Worm (Caenorhabditis elegans) whole organism, young adult: Measurements from ENCODE around the gene K06A9.1.

Experiments
- B0035.1 ChIP-seq: sonication (generic microtip); optimal IDR thresholded peaks from 2 replicates; lab custom pipeline; 2016; ENCODE audit warnings: missing genetic modification characterization, mild to moderate bottlenecking, missing compliant biosample characterization, missing genotype, missing genetic modification reagents
- B0261.1 ChIP-seq: sonication (generic microtip); optimal IDR thresholded peaks from 2 replicates; lab custom pipeline; 2016; ENCODE audit warnings: mild to moderate bottlenecking, missing genetic modification characterization, moderate library complexity, missing compliant biosample characterization
- B0336.3 ChIP-seq: fragments of 200-800 bp; sonication (Bioruptor generic); IDR thresholded peaks from 2 replicates; pipeline ENCODE4 v1.3.6; 2022; ENCODE audit warnings: missing genetic modification characterization, missing compliant biosample characterization
- C06A6.2 ChIP-seq: fragments of 200-800 bp; sonication (Bioruptor generic); conservative IDR thresholded peaks from 2 replicates; pipeline ENCODE4 v1.3.6; 2022; ENCODE audit warnings: missing genetic modification characterization, missing compliant biosample characterization
- D2030.7 ChIP-seq: fragments of 200-800 bp; sonication (Bioruptor generic); IDR thresholded peaks from 2 replicates; pipeline ENCODE4 v1.3.6; 2022; ENCODE audit warnings: missing genetic modification reagents, missing genetic modification characterization, missing compliant biosample characterization
- F22D6.2 ChIP-seq: sonication (generic microtip); optimal IDR thresholded peaks from 2 replicates; lab custom pipeline; 2016; ENCODE audit warnings: mild to moderate bottlenecking, missing genetic modification characterization, missing compliant biosample characterization
- F52B5.7 ChIP-seq: sonication (generic microtip); optimal IDR thresholded peaks from 2 replicates; lab custom pipeline; 2016; ENCODE audit warnings: mild to moderate bottlenecking, missing genetic modification characterization, missing compliant biosample characterization
- F57A8.1 ChIP-seq: fragments of 200-800 bp; sonication (Bioruptor generic); optimal IDR thresholded peaks from 2 replicates; lab custom pipeline; 2018; ENCODE audit warnings: mild to moderate bottlenecking, missing genetic modification characterization, moderate library complexity, missing compliant biosample characterization
- Y56A3A.18 ChIP-seq: fragments of 200-800 bp; sonication (Bioruptor generic); IDR thresholded peaks from 2 replicates; pipeline ENCODE4 v1.3.6; 2022; ENCODE audit warnings: missing genetic modification reagents, missing genetic modification characterization, missing compliant biosample characterization
- Y67H2A.10 ChIP-seq: fragments of 200-800 bp; sonication (Bioruptor generic); conservative IDR thresholded peaks from 2 replicates; pipeline ENCODE4 v1.3.6; 2022; ENCODE audit warnings: missing genetic modification reagents, missing genetic modification characterization, missing compliant biosample characterization
- Y95B8A.8 ChIP-seq: fragments of 200-800 bp; sonication (Bioruptor generic); IDR thresholded peaks from 2 replicates; pipeline ENCODE4 v1.3.6; 2022; ENCODE audit warnings: missing genetic modification reagents, missing genetic modification characterization, missing compliant biosample characterization
- ZK185.1 ChIP-seq: sonication (generic microtip); optimal IDR thresholded peaks from 2 replicates; lab custom pipeline; 2016; ENCODE audit warnings: mild to moderate bottlenecking, missing genetic modification characterization, missing compliant biosample characterization; ENCODE audit not compliant: poor library complexity, severe bottlenecking
- ama-1 ChIP-seq, 3 experiments: fragments of 150-350 bp in 1 of 3; sonication (generic microtip) in 2 of 3; optimal IDR thresholded peaks; 2 replicates each; lab custom pipeline; 2014 to 2018; ENCODE audit warnings: missing biosample characterization in 2 of 3, missing genetic modification characterization in 2 of 3, missing genetic modification reagents in 2 of 3
- bed-2 ChIP-seq: fragments of 200-800 bp; sonication (Bioruptor generic); IDR thresholded peaks from 2 replicates; pipeline ENCODE4 v1.3.6; 2022; ENCODE audit warnings: missing genetic modification reagents, missing genetic modification characterization, missing compliant biosample characterization
- cebp-2 ChIP-seq: fragments of 200-800 bp; sonication (Bioruptor generic); IDR thresholded peaks from 2 replicates; pipeline ENCODE4 v1.3.6; 2022; ENCODE audit warnings: missing genetic modification characterization, missing compliant biosample characterization
- ceh-27 ChIP-seq: fragments of 200-800 bp; sonication (Bioruptor generic); optimal IDR thresholded peaks from 2 replicates; lab custom pipeline; 2018; ENCODE audit warnings: mild to moderate bottlenecking, missing genetic modification characterization, moderate library complexity, missing compliant biosample characterization
- ceh-40 ChIP-seq: fragments of 200-800 bp; sonication (Bioruptor generic); IDR thresholded peaks from 2 replicates; pipeline ENCODE4 v1.3.6; 2022; ENCODE audit warnings: missing genetic modification characterization, missing compliant biosample characterization
- chd-7 ChIP-seq: sonication (generic microtip); optimal IDR thresholded peaks from 2 replicates; lab custom pipeline; 2016; ENCODE audit warnings: mild to moderate bottlenecking, missing genetic modification characterization, moderate library complexity, missing compliant biosample characterization
- dox-1 ChIP-seq: fragments of 200-800 bp; sonication (Bioruptor generic); IDR thresholded peaks from 2 replicates; pipeline ENCODE4 v1.3.6; 2022; ENCODE audit warnings: missing genetic modification reagents, missing genetic modification characterization, missing compliant biosample characterization
- dpff-1 ChIP-seq: sonication (generic microtip); optimal IDR thresholded peaks from 2 replicates; lab custom pipeline; 2017; ENCODE audit warnings: mild to moderate bottlenecking, missing genetic modification characterization, missing compliant biosample characterization
- efl-1 ChIP-seq: fragments of 150-350 bp; optimal IDR thresholded peaks from 2 replicates; lab custom pipeline; 2014; ENCODE audit warnings: missing biosample characterization, missing genetic modification reagents, missing genetic modification characterization
- egrh-3 ChIP-seq: fragments of 200-800 bp; sonication (Bioruptor generic); IDR thresholded peaks from 2 replicates; pipeline ENCODE4 v1.3.6; 2022; ENCODE audit warnings: missing genetic modification reagents, missing genetic modification characterization, missing compliant biosample characterization
- gei-17 ChIP-seq: fragments of 200-800 bp; sonication (Bioruptor generic); optimal IDR thresholded peaks from 2 replicates; lab custom pipeline; 2018; ENCODE audit warnings: mild to moderate bottlenecking, missing genetic modification characterization, missing compliant biosample characterization
- hlh-12 ChIP-seq: sonication (generic microtip); optimal IDR thresholded peaks from 2 replicates; lab custom pipeline; 2016; ENCODE audit warnings: missing genetic modification characterization, missing compliant biosample characterization
- hmg-1.2 ChIP-seq: fragments of 200-800 bp; sonication (Bioruptor generic); IDR thresholded peaks from 2 replicates; pipeline ENCODE4 v1.3.6; 2022; ENCODE audit warnings: missing genetic modification reagents, missing genetic modification characterization, missing compliant biosample characterization
- let-526 ChIP-seq: fragments of 200-800 bp; sonication (Bioruptor generic); IDR thresholded peaks from 2 replicates; pipeline ENCODE4 v1.3.6; 2022; ENCODE audit warnings: missing genetic modification reagents, missing genetic modification characterization, missing compliant biosample characterization
- lin-26 ChIP-seq: fragments of 200-800 bp; sonication (Bioruptor generic); IDR thresholded peaks from 2 replicates; pipeline ENCODE4 v1.3.6; 2022; ENCODE audit warnings: missing genetic modification reagents, missing genetic modification characterization, missing compliant biosample characterization
- lin-35 ChIP-seq, 3 experiments: fragments of 150-350 bp in 2 of 3; sonication (generic microtip) in 1 of 3; optimal IDR thresholded peaks; 2 replicates each; lab custom pipeline; 2014 to 2018; ENCODE audit warnings: missing biosample characterization in 3 of 3, missing genetic modification characterization in 3 of 3, missing genetic modification reagents in 3 of 3
- lsy-27 ChIP-seq: sonication (generic microtip); optimal IDR thresholded peaks from 2 replicates; lab custom pipeline; 2017; ENCODE audit warnings: missing genetic modification characterization, mild to moderate bottlenecking, missing compliant biosample characterization, antibody characterized with exemption, missing genotype, borderline replicate concordance; ENCODE audit not compliant: insufficient read depth
- madf-8 ChIP-seq: fragments of 200-800 bp; sonication (Bioruptor generic); conservative IDR thresholded peaks from 2 replicates; pipeline ENCODE4 v1.3.6; 2022; ENCODE audit warnings: missing genetic modification reagents, missing genetic modification characterization, missing compliant biosample characterization
- mel-28 ChIP-seq: sonication (generic microtip); optimal IDR thresholded peaks from 2 replicates; lab custom pipeline; 2016; ENCODE audit warnings: borderline replicate concordance, mild to moderate bottlenecking, missing genetic modification characterization, missing compliant biosample characterization
- mxl-1 ChIP-seq: sonication (generic microtip); optimal IDR thresholded peaks from 2 replicates; lab custom pipeline; 2016; ENCODE audit warnings: missing genetic modification characterization, missing compliant biosample characterization
- nfyb-1 ChIP-seq: fragments of 200-800 bp; sonication (Bioruptor generic); IDR thresholded peaks from 2 replicates; pipeline ENCODE4 v1.3.6; 2022; ENCODE audit warnings: missing genetic modification reagents, missing genetic modification characterization, missing compliant biosample characterization
- nhr-80 ChIP-seq: sonication (generic microtip); optimal IDR thresholded peaks from 2 replicates; lab custom pipeline; 2016; ENCODE audit warnings: missing genetic modification characterization, missing compliant biosample characterization
- pha-4 ChIP-seq: fragments of 150-350 bp; sonication (generic microtip); optimal IDR thresholded peaks from 2 replicates; lab custom pipeline; 2014; ENCODE audit warnings: missing biosample characterization, missing genetic modification reagents, missing genetic modification characterization
- rcor-1 ChIP-seq: fragments of 200-800 bp; sonication (Bioruptor generic); IDR thresholded peaks from 2 replicates; pipeline ENCODE4 v1.3.6; 2022; ENCODE audit warnings: missing genetic modification reagents, missing genetic modification characterization, missing compliant biosample characterization
- repo-1 ChIP-seq: sonication (generic microtip); optimal IDR thresholded peaks from 2 replicates; lab custom pipeline; 2017; ENCODE audit warnings: mild to moderate bottlenecking, missing genetic modification characterization, missing compliant biosample characterization
- snpc-1.3 ChIP-seq: sonication (generic microtip); optimal IDR thresholded peaks from 2 replicates; lab custom pipeline; 2017; ENCODE audit warnings: missing genetic modification characterization, mild to moderate bottlenecking, missing compliant biosample characterization, antibody characterized with exemption, moderate library complexity, missing genotype, missing genetic modification reagents; ENCODE audit not compliant: insufficient read depth
- snpc-4 ChIP-seq, 5 experiments: fragments of 150-350 bp in 1 of 5; sonication (generic microtip) in 4 of 5; optimal IDR thresholded peaks; 2 replicates each; lab custom pipeline; 2014 to 2018; ENCODE audit warnings: missing genetic modification characterization in 5 of 5, missing biosample characterization in 3 of 5, antibody characterized with exemption in 2 of 5, mild to moderate bottlenecking in 2 of 5, missing compliant biosample characterization in 2 of 5, missing genotype in 2 of 5, moderate library complexity in 2 of 5, missing genetic modification reagents in 1 of 5
- somi-1 ChIP-seq: fragments of 200-800 bp; sonication (Bioruptor generic); optimal IDR thresholded peaks from 2 replicates; lab custom pipeline; 2018; ENCODE audit warnings: mild to moderate bottlenecking, missing genetic modification characterization, missing compliant biosample characterization
- tlf-1 ChIP-seq: fragments of 200-800 bp; sonication (Bioruptor generic); optimal IDR thresholded peaks from 2 replicates; lab custom pipeline; 2018; ENCODE audit warnings: mild to moderate bottlenecking, missing genetic modification characterization, missing compliant biosample characterization
- zfh-2 ChIP-seq: fragments of 200-800 bp; sonication (Bioruptor generic); conservative IDR thresholded peaks from 2 replicates; pipeline ENCODE4 v1.3.6; 2022; ENCODE audit warnings: missing genetic modification reagents, missing genetic modification characterization, missing compliant biosample characterization
- ztf-18 ChIP-seq: sonication (generic microtip); optimal IDR thresholded peaks from 2 replicates; lab custom pipeline; 2016; ENCODE audit warnings: missing genotype, mild to moderate bottlenecking, missing genetic modification characterization, missing compliant biosample characterization

Gene K06A9.1

DNA sequence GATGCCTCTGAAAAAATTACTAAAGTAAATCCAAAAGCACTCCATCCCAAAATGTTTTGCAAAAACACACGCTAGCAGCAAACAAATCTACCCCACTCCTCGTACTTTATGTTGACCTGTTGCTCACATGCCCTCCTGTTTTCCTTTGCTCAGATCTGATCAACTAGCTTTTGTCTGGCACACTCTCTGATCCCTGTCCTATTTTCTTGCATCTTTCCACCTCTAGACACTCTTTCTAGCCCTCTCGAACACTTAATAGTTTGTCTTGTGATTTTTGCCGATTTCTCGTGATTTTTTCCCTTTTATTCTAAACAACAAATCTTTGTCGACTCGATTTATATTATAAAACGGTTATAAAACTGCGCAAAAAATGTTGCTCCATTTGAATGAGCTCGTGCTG, 11.2 kb upstream of the K06A9.1 start, which contains the start of gene K06A9.2:
TSS of gene K06A9.2 (plus strand) at position 229 of the 400 bp plus-strand sequence.
- peak; percentile 29; the same call in 1 of the 2 replicates for TF ChIP-seq hmg-1.2 (GFP tag; lab: Robert Waterston, UW)
- TF ChIP-seq hlh-12 = no peak
- TF ChIP-seq, all 124 proteins: peak for 1

DNA sequence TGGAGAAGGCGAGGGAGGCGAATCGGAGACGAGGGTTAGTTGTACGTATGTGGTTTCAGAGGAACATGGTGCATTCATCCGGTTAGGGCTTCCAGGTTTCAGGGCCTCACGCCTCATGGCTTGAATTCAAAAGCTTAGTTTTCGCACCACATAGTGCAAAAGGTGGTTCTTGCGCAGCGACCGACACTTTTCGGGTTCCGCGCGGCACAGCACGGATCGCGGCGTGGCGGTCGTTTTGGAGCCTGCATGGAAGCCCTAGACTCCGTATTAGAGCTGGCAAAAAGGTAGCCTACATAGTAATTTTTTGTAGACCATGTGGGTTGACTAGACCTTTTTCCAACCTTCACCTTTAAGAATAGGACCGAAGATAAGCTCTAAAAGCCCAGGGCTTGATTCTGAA, 8.5 kb upstream of the K06A9.1 start:
- TF ChIP-seq rcor-1 (GFP tag; lab: Robert Waterston, UW) (no peak), madf-8 (GFP tag; lab: Robert Waterston, UW) (0 out of 2 replicates have a peak, but pooled peaks have one; percentile 6), zfh-2 (GFP tag; lab: Robert Waterston, UW) (peak; percentile 53; the same call in 1 of the 2 replicates), mel-28 (no peak), lin-26 (GFP tag; lab: Robert Waterston, UW) (no peak), gei-17 (GFP tag; lab: Kevin White, UChicago) (no peak), snpc-4 (GFP tag; optimal IDR thresholded peaks at IDR 0.05; lab: Kevin White, UChicago) (no peak), snpc-4 (tag; optimal IDR thresholded peaks at IDR 0.05; lab: Kevin White, UChicago) (peak in 2 of 4 experiments; percentile 37 to 69), somi-1 (GFP tag; lab: Kevin White, UChicago) (no peak), hmg-1.2 (GFP tag; lab: Robert Waterston, UW) (peak; percentile 27; the same call in 1 of the 2 replicates), mxl-1 (tag; lab: Kevin White, UChicago) (no peak), ceh-27 (no peak), snpc-1.3 (tag; lab: Kevin White, UChicago) (no peak), ceh-40 (GFP tag; lab: Robert Waterston, UW) (no peak)

DNA sequence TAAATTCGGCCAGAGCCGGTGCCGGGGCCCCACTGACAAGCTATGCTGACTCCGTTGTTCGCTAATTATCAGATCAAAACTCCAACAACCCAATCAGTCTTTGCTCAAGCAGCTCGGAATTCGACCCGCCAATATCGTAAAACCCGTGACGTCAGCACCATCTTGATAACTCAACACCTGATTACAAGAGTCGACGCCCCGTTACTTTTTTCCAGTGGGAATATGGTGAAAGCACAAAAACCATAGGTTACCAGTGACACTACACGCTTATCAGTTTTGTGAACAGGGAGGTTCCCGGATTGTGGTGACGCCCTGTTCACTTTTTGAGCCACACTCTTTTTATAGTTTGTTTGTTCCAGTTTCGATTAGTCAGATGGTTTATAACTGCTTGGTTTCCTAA, 6.2 kb upstream of the K06A9.1 start:
- no peak for TF ChIP-seq B0035.1 (tag; lab: Kevin White, UChicago)
- TF ChIP-seq Y95B8A.8 (GFP tag; lab: Robert Waterston, UW) = no peak
- no peak for TF ChIP-seq cebp-2 (GFP tag; lab: Robert Waterston, UW)
- TF ChIP-seq tlf-1 (GFP tag; lab: Kevin White, UChicago) = no peak
- TF ChIP-seq F57A8.1 (GFP tag; lab: Kevin White, UChicago) = no peak
- TF ChIP-seq dpff-1 (tag; lab: Kevin White, UChicago) = no peak
- no peak for TF ChIP-seq B0336.3 (GFP tag; lab: Robert Waterston, UW)
- no peak for TF ChIP-seq ztf-18 (tag; lab: Kevin White, UChicago)
- no peak for TF ChIP-seq F22D6.2 (tag; lab: Kevin White, UChicago)
- no peak for TF ChIP-seq C06A6.2 (GFP tag; lab: Robert Waterston, UW)
- TF ChIP-seq Y67H2A.10 (GFP tag; lab: Robert Waterston, UW) = no peak
- no peak for TF ChIP-seq ZK185.1 (tag; lab: Kevin White, UChicago)
- TF ChIP-seq hlh-12 = no peak
- TF ChIP-seq let-526 = no peak
- TF ChIP-seq nhr-80 (tag; lab: Kevin White, UChicago) = peak; percentile 87
- TF ChIP-seq lin-26 (GFP tag; lab: Robert Waterston, UW) = no peak
- no peak for TF ChIP-seq chd-7
- TF ChIP-seq dox-1 (GFP tag; lab: Robert Waterston, UW) = peak; percentile 65
- TF ChIP-seq ceh-27 = no peak
- peak; percentile 59 for TF ChIP-seq pha-4 (tag; lab: Kevin White, UChicago)
- TF ChIP-seq repo-1 (tag; lab: Kevin White, UChicago) = no peak
- no peak for TF ChIP-seq bed-2 (GFP tag; lab: Robert Waterston, UW)
- TF ChIP-seq B0261.1 (tag; lab: Kevin White, UChicago) = no peak
- no peak for TF ChIP-seq zfh-2 (GFP tag; lab: Robert Waterston, UW)
- no peak for TF ChIP-seq F52B5.7 (tag; lab: Kevin White, UChicago)
- TF ChIP-seq lin-35 (GFP tag; optimal IDR thresholded peaks at IDR 0.05; lab: Kevin White, UChicago) = no peak
- TF ChIP-seq D2030.7 (GFP tag; lab: Robert Waterston, UW) = no peak
- no peak for TF ChIP-seq ama-1 (optimal IDR thresholded peaks at IDR 0.05; lab: Kevin White, UChicago)
- no peak for TF ChIP-seq ama-1 (GFP tag; optimal IDR thresholded peaks at IDR 0.05; lab: Kevin White, UChicago)
- TF ChIP-seq egrh-3 (GFP tag; lab: Robert Waterston, UW) = no peak
- TF ChIP-seq lsy-27 (tag; lab: Kevin White, UChicago) = no peak
- no peak for TF ChIP-seq Y56A3A.18 (GFP tag; lab: Robert Waterston, UW)
- no peak for TF ChIP-seq nfyb-1 (GFP tag; lab: Robert Waterston, UW)
- no peak for TF ChIP-seq efl-1
- TF ChIP-seq snpc-1.3 (tag; lab: Kevin White, UChicago) = no peak
